Worm (Caenorhabditis elegans): ENCODE data around the gene F26A1.3.

Gene F26A1.3

ce11 chrIII:4874671-4875070 lies 48.0 kb downstream of the F26A1.3 start, which contains the start of gene C35D10.12:
C35D10.12 (minus strand) TSS chrIII:4874771.
- TF ChIP-seq nhr-10 (tag; optimal IDR thresholded peaks at IDR 0.05) (no peak), nhr-77 (tag; optimal IDR thresholded peaks at IDR 0.05) (no peak), snpc-4 (tag; optimal IDR thresholded peaks at IDR 0.05) (no peak), egl-27 (tag; optimal IDR thresholded peaks at IDR 0.05) (no peak), Y55F3AM.14 (GFP tag; optimal IDR thresholded peaks at IDR 0.05) (no peak), lsy-2 (tag; optimal IDR thresholded peaks at IDR 0.05) (no peak), ama-1 (optimal IDR thresholded peaks at IDR 0.05) (no peak), alr-1 (tag; optimal IDR thresholded peaks at IDR 0.05) (no peak), mbf-1 (tag; optimal IDR thresholded peaks at IDR 0.05) (no peak), lin-13 (GFP tag; optimal IDR thresholded peaks at IDR 0.05) (no peak), sma-9 (GFP tag; optimal IDR thresholded peaks at IDR 0.05) (no peak), sma-9 (tag; optimal IDR thresholded peaks at IDR 0.05) (no peak)

ce11 chrIII:4875663-4876062 lies 49.0 kb downstream of the F26A1.3 start:
- TF ChIP-seq mbf-1 (tag; optimal IDR thresholded peaks at IDR 0.05) = no peak
- peak; percentile 4 for TF ChIP-seq lin-11 (tag; optimal IDR thresholded peaks at IDR 0.05)
- TF ChIP-seq sma-9 (GFP tag; optimal IDR thresholded peaks at IDR 0.05) = peak; percentile 9
- TF ChIP-seq sma-9 (tag; optimal IDR thresholded peaks at IDR 0.05) = no peak
- TF ChIP-seq C34F6.9 (tag; optimal IDR thresholded peaks at IDR 0.05) = peak; percentile 49
- TF ChIP-seq nhr-129 (tag; optimal IDR thresholded peaks at IDR 0.05) = peak; percentile 50

- no peak for TF ChIP-seq ztf-11 (tag; optimal IDR thresholded peaks at IDR 0.05)
- TF ChIP-seq mbf-1 (tag; optimal IDR thresholded peaks at IDR 0.05) = no peak
- peak; percentile 15 for TF ChIP-seq mab-5 (tag; optimal IDR thresholded peaks at IDR 0.05)
- peak; percentile 66 for TF ChIP-seq C34F6.9 (tag; optimal IDR thresholded peaks at IDR 0.05)
- peak in 1 of 2 experiments; percentile 70 for TF ChIP-seq lsy-2 (tag; optimal IDR thresholded peaks at IDR 0.05)
- TF ChIP-seq gmeb-1 (tag; optimal IDR thresholded peaks at IDR 0.05) = peak; percentile 88
- TF ChIP-seq fos-1 (tag; optimal IDR thresholded peaks at IDR 0.05) = peak; percentile 68
- TF ChIP-seq ztf-4 (tag; optimal IDR thresholded peaks at IDR 0.05) = no peak
- peak; percentile 13 for TF ChIP-seq sma-3 (GFP tag; optimal IDR thresholded peaks at IDR 0.05)
- peak; percentile 15 for TF ChIP-seq crh-2 (tag; optimal IDR thresholded peaks at IDR 0.05)
- TF ChIP-seq unc-55 (GFP tag; optimal IDR thresholded peaks at IDR 0.05) = peak; percentile 71
- peak; percentile 54 for TF ChIP-seq nhr-129 (tag; optimal IDR thresholded peaks at IDR 0.05)
- peak; percentile 1 for TF ChIP-seq F13H6.1 (tag; optimal IDR thresholded peaks at IDR 0.05)
Measured at ce11 chrIII:4878281-4878680, 51.6 kb downstream of the F26A1.3 start, which contains the start of the genes tost-1 and arx-6. tost-1 (minus strand) TSS chrIII:4878311. arx-6 (plus strand) TSS chrIII:4878658.

Data from whole organism, L2 larva.